Fruit fly (Drosophila melanogaster) whole organism, wandering third instar larva: ENCODE data around the gene atl.

Experiments
- CG32264 ChIP-seq: fragments of 200-800 bp; sonication (Bioruptor generic); optimal IDR thresholded peaks from 2 replicates; lab custom pipeline; 2016; ENCODE audit warnings: missing biosample characterization, missing genetic modification characterization
- CrebA ChIP-seq: fragments of 200-800 bp; sonication (Bioruptor generic); optimal IDR thresholded peaks from 2 replicates; lab custom pipeline; 2016; ENCODE audit warnings: missing biosample characterization, mild to moderate bottlenecking, missing genetic modification characterization, borderline replicate concordance
- Dfd ChIP-seq: fragments of >200 bp; optimal IDR thresholded peaks from 2 replicates; lab custom pipeline; 2017; ENCODE audit warnings: missing biosample characterization, missing genetic modification characterization
- Dif ChIP-seq: fragments of 200-275, 200-300 bp; sonication (Bioruptor generic); optimal IDR thresholded peaks from 2 replicates; lab custom pipeline; 2018; ENCODE audit warnings: missing biosample characterization, missing genetic modification characterization; ENCODE audit not compliant: partially characterized antibody
- HLH106 ChIP-seq: fragments of 200-800 bp; optimal IDR thresholded peaks from 3 replicates; lab custom pipeline; 2019; ENCODE audit warnings: missing biosample characterization, mild to moderate bottlenecking, missing genetic modification characterization, moderate library complexity
- Hnf4 ChIP-seq: fragments of 200-800 bp; sonication (Bioruptor generic); optimal IDR thresholded peaks from 2 replicates; lab custom pipeline; 2016; ENCODE audit warnings: missing biosample characterization, mild to moderate bottlenecking, missing genetic modification characterization
- Hr83 ChIP-seq: fragments of 200-300 bp; sonication (Bioruptor generic); optimal IDR thresholded peaks from 2 replicates; lab custom pipeline; 2016; ENCODE audit warnings: missing biosample characterization, mild to moderate bottlenecking, missing genetic modification characterization, moderate library complexity; ENCODE audit not compliant: poor library complexity, severe bottlenecking
- Myc ChIP-seq: fragments of >200 bp; optimal IDR thresholded peaks from 2 replicates; lab custom pipeline; 2017
- Sp1 ChIP-seq: fragments of 200-800 bp; sonication (Bioruptor generic); optimal IDR thresholded peaks from 3 replicates; lab custom pipeline; 2019; ENCODE audit warnings: missing biosample characterization, mild to moderate bottlenecking, missing genetic modification characterization, moderate library complexity
- dmrt93B ChIP-seq: fragments of 200-800 bp; sonication (Bioruptor generic); optimal IDR thresholded peaks from 2 replicates; lab custom pipeline; 2018; ENCODE audit warnings: missing biosample characterization, mild to moderate bottlenecking, missing genetic modification characterization
- fru ChIP-seq: fragments of 200-800 bp; sonication (Bioruptor generic); optimal IDR thresholded peaks from 3 replicates; lab custom pipeline; 2016; ENCODE audit warnings: missing biosample characterization, mild to moderate bottlenecking, missing genetic modification characterization
- h ChIP-seq: fragments of 200-800 bp; sonication (Bioruptor generic); optimal IDR thresholded peaks from 3 replicates; lab custom pipeline; 2016; ENCODE audit warnings: missing biosample characterization, mild to moderate bottlenecking, missing genetic modification characterization
- psq ChIP-seq: fragments of 200-800 bp; sonication (Bioruptor generic); optimal IDR thresholded peaks from 3 replicates; lab custom pipeline; 2017; ENCODE audit warnings: missing biosample characterization, mild to moderate bottlenecking, missing genetic modification characterization, moderate library complexity
- usp ChIP-seq: fragments of >200 bp; optimal IDR thresholded peaks from 2 replicates; lab custom pipeline; 2017; ENCODE audit warnings: missing biosample characterization, missing genetic modification characterization

- TF ChIP-seq fru (GFP tag; lab: Kevin White, UChicago), result peak; percentile 11
- TF ChIP-seq usp (GFP tag; lab: Kevin White, UChicago), result no peak
- no peak for TF ChIP-seq CG32264 (GFP tag; lab: Kevin White, UChicago)
- TF ChIP-seq psq (GFP tag; lab: Kevin White, UChicago), result peak; percentile 7
- no peak for TF ChIP-seq Hnf4 (GFP tag; lab: Kevin White, UChicago)
- TF ChIP-seq HLH106 (tag; lab: Kevin White, UChicago), result no peak
- TF ChIP-seq Dif (GFP tag; lab: Kevin White, UChicago), result no peak
- no peak for TF ChIP-seq h (GFP tag; lab: Kevin White, UChicago)
- no peak for TF ChIP-seq Dfd
- TF ChIP-seq Hr83 (GFP tag; lab: Kevin White, UChicago), result no peak
- no peak for TF ChIP-seq Myc
- no peak for TF ChIP-seq Sp1 (GFP tag; lab: Kevin White, UChicago)
- TF ChIP-seq CrebA (GFP tag; lab: Kevin White, UChicago), result no peak
- no peak for TF ChIP-seq dmrt93B (GFP tag; lab: Kevin White, UChicago)
These were observed 26.8 kb upstream of the atl start for dm6 chr3R:24598549-24599204.
